Worm (Caenorhabditis elegans) whole organism, L4 larva: ENCODE results near the gene ZK6.6.

Source experiments
- Y105C5A.15 ChIP-seq: fragments of 200-800 bp; sonication (Bioruptor generic); IDR thresholded peaks from 2 replicates; pipeline ENCODE4 v1.3.6; 2022; ENCODE audit warnings: missing genetic modification characterization, missing compliant biosample characterization
- dmd-9 ChIP-seq: fragments of 200-800 bp; sonication (Bioruptor generic); IDR thresholded peaks from 2 replicates; pipeline ENCODE4 v1.3.6; 2022; ENCODE audit warnings: missing genetic modification reagents, missing genetic modification characterization, missing compliant biosample characterization
- dpl-1 ChIP-seq: fragments of 150-350 bp; optimal IDR thresholded peaks from 2 replicates; lab custom pipeline; 2014; ENCODE audit warnings: missing biosample characterization, missing genetic modification reagents, missing genetic modification characterization
- madf-9 ChIP-seq: fragments of 200-800 bp; sonication (Bioruptor generic); conservative IDR thresholded peaks from 2 replicates; pipeline ENCODE4 v1.3.6; 2022; ENCODE audit warnings: missing genetic modification reagents, missing genetic modification characterization, missing compliant biosample characterization
- mxl-2 ChIP-seq: fragments of 200-800 bp; sonication (Bioruptor generic); conservative IDR thresholded peaks from 2 replicates; pipeline ENCODE4 v1.3.6; 2022; ENCODE audit warnings: missing genetic modification reagents, missing genetic modification characterization, missing compliant biosample characterization
- nhr-11 ChIP-seq: fragments of 150-350 bp; optimal IDR thresholded peaks from 2 replicates; lab custom pipeline; 2014; ENCODE audit warnings: missing biosample characterization, missing genetic modification characterization
- nhr-237 ChIP-seq: sonication (generic microtip); optimal IDR thresholded peaks from 2 replicates; lab custom pipeline; 2017; ENCODE audit warnings: missing biosample characterization, missing genetic modification characterization
- nhr-25 ChIP-seq: sonication (generic microtip); optimal IDR thresholded peaks from 2 replicates; lab custom pipeline; 2017; ENCODE audit warnings: missing genetic modification characterization, mild to moderate bottlenecking, missing compliant biosample characterization, antibody characterized with exemption, moderate library complexity, borderline replicate concordance; ENCODE audit not compliant: insufficient read depth
- nhr-41 ChIP-seq: fragments of 200-800 bp; sonication (Bioruptor generic); IDR thresholded peaks from 2 replicates; pipeline ENCODE4 v1.3.6; 2022; ENCODE audit warnings: missing genetic modification reagents, missing genetic modification characterization, missing compliant biosample characterization
- nhr-76 ChIP-seq: fragments of 150-350 bp; optimal IDR thresholded peaks from 2 replicates; lab custom pipeline; 2014; ENCODE audit warnings: missing biosample characterization, missing genetic modification characterization
- skn-1 ChIP-seq: fragments of 150-350 bp; optimal IDR thresholded peaks from 2 replicates; lab custom pipeline; 2014; ENCODE audit warnings: missing biosample characterization, missing genetic modification characterization
- unc-130 ChIP-seq: sonication (generic microtip); optimal IDR thresholded peaks from 2 replicates; lab custom pipeline; 2016; ENCODE audit warnings: missing genetic modification reagents, missing genetic modification characterization, missing compliant biosample characterization
- unc-39 ChIP-seq: sonication (generic microtip); optimal IDR thresholded peaks from 2 replicates; lab custom pipeline; 2017; ENCODE audit warnings: missing biosample characterization, missing genetic modification characterization
- ztf-11 ChIP-seq: fragments of 150-350 bp; optimal IDR thresholded peaks from 2 replicates; lab custom pipeline; 2014; ENCODE audit warnings: missing biosample characterization, missing genetic modification characterization

ce11 chrV:351787-352186, 36.7 kb upstream of the ZK6.6 start:
- TF ChIP-seq unc-39 (tag; lab: Kevin White, UChicago) = no peak
- no peak for TF ChIP-seq nhr-41 (GFP tag; lab: Robert Waterston, UW)
- TF ChIP-seq ztf-11 (tag; lab: Kevin White, UChicago) = no peak
- no peak for TF ChIP-seq dpl-1 (GFP tag; lab: Kevin White, UChicago)
- TF ChIP-seq skn-1 (tag; lab: Kevin White, UChicago) = no peak
- TF ChIP-seq unc-130 (GFP tag; lab: Kevin White, UChicago) = no peak
- no peak for TF ChIP-seq nhr-25 (tag; lab: Kevin White, UChicago)
- no peak for TF ChIP-seq nhr-237 (tag; lab: Kevin White, UChicago)
- no peak for TF ChIP-seq Y105C5A.15 (GFP tag; lab: Robert Waterston, UW)
- TF ChIP-seq dmd-9 (GFP tag; lab: Robert Waterston, UW) = no peak
- TF ChIP-seq nhr-76 = no peak
- no peak for TF ChIP-seq nhr-11
- TF ChIP-seq mxl-2 (GFP tag; lab: Robert Waterston, UW) = no peak
- no peak for TF ChIP-seq madf-9 (GFP tag; lab: Robert Waterston, UW)
